Fruit fly (Drosophila melanogaster) whole organism, embryonic: ENCODE results near the gene Ugt305A1.

Source experiments
- Adf1 ChIP-seq: fragments of 200-800 bp; sonication (Bioruptor generic); IDR thresholded peaks from 2 replicates; pipeline ENCODE4 v1.3.6; 2022; ENCODE audit warnings: missing biosample characterization, missing genetic modification characterization
- C15 ChIP-seq: fragments of 200-800 bp; sonication (Bioruptor generic); IDR thresholded peaks from 3 replicates; pipeline ENCODE4 v1.3.6; 2022; ENCODE audit warnings: missing biosample characterization, missing genetic modification characterization
- CG10321 ChIP-seq: fragments of 200-800 bp; sonication (Bioruptor generic); IDR thresholded peaks from 2 replicates; pipeline ENCODE4 v1.3.6; 2022; ENCODE audit warnings: missing biosample characterization, missing genetic modification characterization
- CG10462 ChIP-seq: fragments of 200-800 bp; sonication (Bioruptor generic); optimal IDR thresholded peaks from 2 replicates; lab custom pipeline; 2016; ENCODE audit warnings: missing biosample characterization, missing genetic modification characterization
- CG11398 ChIP-seq: fragments of 200-800 bp; sonication (Bioruptor generic); optimal IDR thresholded peaks from 2 replicates; lab custom pipeline; 2016; ENCODE audit warnings: missing biosample characterization, missing genetic modification characterization
- CG11695 ChIP-seq: fragments of 200-800 bp; sonication (Bioruptor generic); IDR thresholded peaks from 3 replicates; pipeline ENCODE4 v1.3.6; 2022; ENCODE audit warnings: missing biosample characterization, missing genetic modification characterization
- CG12071 ChIP-seq: fragments of 200-800 bp; sonication (Bioruptor generic); optimal IDR thresholded peaks from 3 replicates; lab custom pipeline; 2018; ENCODE audit warnings: missing biosample characterization, mild to moderate bottlenecking, missing genetic modification characterization
- CG13894 ChIP-seq: fragments of 200-800 bp; sonication (Bioruptor generic); optimal IDR thresholded peaks from 3 replicates; lab custom pipeline; 2018; ENCODE audit warnings: missing biosample characterization, mild to moderate bottlenecking, missing genetic modification characterization, moderate library complexity
- CG15514 ChIP-seq: fragments of 200-800 bp; sonication (Bioruptor generic); optimal IDR thresholded peaks from 3 replicates; lab custom pipeline; 2017; ENCODE audit warnings: missing biosample characterization, missing genetic modification characterization, mild to moderate bottlenecking, moderate library complexity, missing genetic modification reagents
- CG17361 ChIP-seq: fragments of 200-800 bp; sonication (Bioruptor generic); IDR thresholded peaks from 3 replicates; pipeline ENCODE4 v1.3.6; 2022; ENCODE audit warnings: missing biosample characterization, missing genetic modification characterization
- CG17802 ChIP-seq: fragments of 200-800 bp; sonication (Bioruptor generic); optimal IDR thresholded peaks from 2 replicates; lab custom pipeline; 2018; ENCODE audit warnings: missing biosample characterization, mild to moderate bottlenecking, missing genetic modification characterization, moderate library complexity
- CG17912 ChIP-seq: fragments of 200-800 bp; sonication (Bioruptor generic); optimal IDR thresholded peaks from 2 replicates; lab custom pipeline; 2018; ENCODE audit warnings: missing biosample characterization, mild to moderate bottlenecking, missing genetic modification characterization
- CG2120 ChIP-seq: fragments of 200-800 bp; sonication (Bioruptor generic); optimal IDR thresholded peaks from 3 replicates; lab custom pipeline; 2016; ENCODE audit warnings: missing biosample characterization, missing genetic modification characterization
- CG31365 ChIP-seq: fragments of 200-800 bp; sonication (Bioruptor generic); optimal IDR thresholded peaks from 2 replicates; lab custom pipeline; 2018; ENCODE audit warnings: missing biosample characterization, mild to moderate bottlenecking, missing genetic modification characterization
- CG4328 ChIP-seq: fragments of 200-800 bp; sonication (Bioruptor generic); optimal IDR thresholded peaks from 3 replicates; lab custom pipeline; 2017; ENCODE audit warnings: missing biosample characterization, missing genetic modification reagents, missing genetic modification characterization
- CG4424 ChIP-seq: fragments of 200-800 bp; sonication (Bioruptor generic); optimal IDR thresholded peaks from 3 replicates; lab custom pipeline; 2016; ENCODE audit warnings: missing biosample characterization, missing genetic modification characterization
- CG4617 ChIP-seq: fragments of 200-800 bp; sonication (Bioruptor generic); optimal IDR thresholded peaks from 3 replicates; lab custom pipeline; 2016; ENCODE audit warnings: missing biosample characterization, missing genetic modification characterization, borderline replicate concordance
- CG7786 ChIP-seq: fragments of 200-800 bp; sonication (Bioruptor generic); optimal IDR thresholded peaks from 2 replicates; lab custom pipeline; 2016; ENCODE audit warnings: missing biosample characterization, missing genetic modification characterization
- CG8359 ChIP-seq: fragments of 200-800 bp; sonication (Bioruptor generic); optimal IDR thresholded peaks from 2 replicates; lab custom pipeline; 2017; ENCODE audit warnings: missing biosample characterization, mild to moderate bottlenecking, missing genetic modification characterization, borderline replicate concordance
- CTCF ChIP-seq: fragments of 200-800 bp; sonication (Bioruptor generic); optimal IDR thresholded peaks from 2 replicates; lab custom pipeline; 2017; ENCODE audit warnings: missing biosample characterization, mild to moderate bottlenecking, missing genetic modification characterization, moderate library complexity
- Chrac-16 ChIP-seq: fragments of 200-800 bp; sonication (Bioruptor generic); optimal IDR thresholded peaks from 3 replicates; lab custom pipeline; 2016; ENCODE audit warnings: missing biosample characterization, missing genetic modification characterization
- CrebB ChIP-seq: fragments of 200-800 bp; sonication (Bioruptor generic); optimal IDR thresholded peaks from 3 replicates; lab custom pipeline; 2018; ENCODE audit warnings: missing biosample characterization, mild to moderate bottlenecking, missing genetic modification characterization
- Dbx ChIP-seq: fragments of 200-800 bp; sonication (Bioruptor generic); IDR thresholded peaks from 3 replicates; pipeline ENCODE4 v1.3.6; 2022; ENCODE audit warnings: missing biosample characterization, missing genetic modification characterization
- Doc2 ChIP-seq: fragments of 200-800 bp; sonication (Bioruptor generic); IDR thresholded peaks from 2 replicates; pipeline ENCODE4 v1.3.6; 2022; ENCODE audit warnings: missing biosample characterization, missing genetic modification characterization
- Eip74EF ChIP-seq, 2 experiments: fragments of 200-800 bp in 1 of 2; fragments of >200 bp in 1 of 2; sonication (Bioruptor generic) in 1 of 2; optimal IDR thresholded peaks; 2 replicates each; lab custom pipeline; 2017 to 2019; ENCODE audit warnings: missing biosample characterization in 2 of 2, missing genetic modification characterization in 2 of 2, mild to moderate bottlenecking in 1 of 2, moderate library complexity in 1 of 2
- H2.0 ChIP-seq: fragments of 200-800 bp; sonication (Bioruptor generic); IDR thresholded peaks from 2 replicates; pipeline ENCODE4 v1.3.6; 2022; ENCODE audit warnings: missing biosample characterization, missing genetic modification characterization
- HHEX ChIP-seq: fragments of 200-800 bp; sonication (Bioruptor generic); optimal IDR thresholded peaks from 3 replicates; lab custom pipeline; 2017; ENCODE audit warnings: missing biosample characterization, mild to moderate bottlenecking, missing genetic modification characterization, missing genetic modification reagents
- Hand ChIP-seq: fragments of 200-800 bp; sonication (Bioruptor generic); optimal IDR thresholded peaks from 2 replicates; lab custom pipeline; 2017; ENCODE audit warnings: mild to moderate bottlenecking, missing biosample characterization, missing genetic modification reagents, missing genetic modification characterization
- Kr ChIP-seq: fragments of 200-800 bp; sonication (Bioruptor generic); optimal IDR thresholded peaks from 2 replicates; lab custom pipeline; 2017; ENCODE audit warnings: missing biosample characterization, mild to moderate bottlenecking, missing genetic modification characterization
- PHDP ChIP-seq: fragments of 200-800 bp; sonication (Bioruptor generic); optimal IDR thresholded peaks from 3 replicates; lab custom pipeline; 2018; ENCODE audit warnings: missing biosample characterization, mild to moderate bottlenecking, missing genetic modification characterization, moderate library complexity
- Trl ChIP-seq, 3 experiments: fragments of >200 bp in 2 of 3; fragments of 200-800 bp in 1 of 3; sonication (Bioruptor generic) in 1 of 3; optimal IDR thresholded peaks; 2 replicates in 1 of 3; 3 replicates in 2 of 3; lab custom pipeline; 2016 to 2017; ENCODE audit warnings: missing biosample characterization in 1 of 3, missing genetic modification characterization in 1 of 3
- amos ChIP-seq: fragments of 200-800 bp; sonication (Bioruptor generic); IDR thresholded peaks from 2 replicates; pipeline ENCODE4 v1.3.6; 2022; ENCODE audit warnings: missing biosample characterization, missing genetic modification characterization; ENCODE audit not compliant: partially characterized antibody
- ci ChIP-seq: fragments of 200-800 bp; sonication (Bioruptor generic); IDR thresholded peaks from 3 replicates; pipeline ENCODE4 v1.3.6; 2022; ENCODE audit warnings: missing biosample characterization, missing genetic modification characterization
- crc ChIP-seq: fragments of 200-800 bp; sonication (Bioruptor generic); optimal IDR thresholded peaks from 2 replicates; lab custom pipeline; 2016; ENCODE audit warnings: missing biosample characterization, missing genetic modification characterization
- crp ChIP-seq, 2 experiments: fragments of 200-800 bp; sonication (Bioruptor generic); optimal IDR thresholded peaks; 2 replicates in 1 of 2; 3 replicates in 1 of 2; lab custom pipeline; 2017; ENCODE audit warnings: missing biosample characterization in 2 of 2, missing genetic modification characterization in 2 of 2, mild to moderate bottlenecking in 1 of 2, moderate library complexity in 1 of 2
- dpn ChIP-seq, 2 experiments: fragments of 200-800 bp; sonication (Bioruptor generic); optimal IDR thresholded peaks; 3 replicates each; lab custom pipeline; 2016; ENCODE audit warnings: missing biosample characterization in 2 of 2, missing genetic modification characterization in 2 of 2
- fd102C ChIP-seq: fragments of 200-800 bp; sonication (Bioruptor generic); optimal IDR thresholded peaks from 2 replicates; lab custom pipeline; 2018; ENCODE audit warnings: missing biosample characterization, mild to moderate bottlenecking, missing genetic modification characterization, moderate library complexity
- gce ChIP-seq: fragments of 200-800 bp; sonication (Bioruptor generic); IDR thresholded peaks from 3 replicates; pipeline ENCODE4 v1.3.6; 2022; ENCODE audit warnings: missing biosample characterization, missing genetic modification characterization
- grn ChIP-seq: fragments of 200-800 bp; sonication (Bioruptor generic); optimal IDR thresholded peaks from 3 replicates; lab custom pipeline; 2017; ENCODE audit warnings: missing biosample characterization, missing genetic modification characterization
- klu ChIP-seq: fragments of 200-800 bp; sonication (Bioruptor generic); IDR thresholded peaks from 2 replicates; pipeline ENCODE4 v1.3.6; 2022; ENCODE audit warnings: missing biosample characterization, missing genetic modification characterization
- maf-S ChIP-seq: fragments of 200-800 bp; sonication (Bioruptor generic); optimal IDR thresholded peaks from 2 replicates; lab custom pipeline; 2016; ENCODE audit warnings: missing biosample characterization, missing genetic modification characterization
- nerfin-2 ChIP-seq: fragments of 200-800 bp; sonication (Bioruptor generic); IDR thresholded peaks from 2 replicates; pipeline ENCODE4 v1.3.6; 2022; ENCODE audit warnings: missing biosample characterization, missing genetic modification characterization; ENCODE audit not compliant: partially characterized antibody
- prd ChIP-seq, 3 experiments: fragments of >200 bp in 2 of 3; fragments of 200-800 bp in 1 of 3; sonication (Bioruptor generic) in 1 of 3; optimal IDR thresholded peaks in 2 of 3; IDR thresholded peaks in 1 of 3; 2 replicates in 2 of 3; 3 replicates in 1 of 3; pipeline versions ENCODE4 v1.3.6 to Lab custom; 2017 to 2022; ENCODE audit warnings: missing biosample characterization in 1 of 3, missing genetic modification characterization in 1 of 3
- repo ChIP-seq: fragments of 200-800 bp; sonication (Bioruptor generic); optimal IDR thresholded peaks from 2 replicates; lab custom pipeline; 2016; ENCODE audit warnings: missing biosample characterization, missing genetic modification characterization
- scrt ChIP-seq: fragments of 200-800 bp; sonication (Bioruptor generic); optimal IDR thresholded peaks from 2 replicates; lab custom pipeline; 2018; ENCODE audit warnings: missing biosample characterization, mild to moderate bottlenecking, missing genetic modification characterization, moderate library complexity
- wdn ChIP-seq: fragments of 200-800 bp; sonication (Bioruptor generic); IDR thresholded peaks from 2 replicates; pipeline ENCODE4 v1.3.6; 2022; ENCODE audit warnings: missing biosample characterization, missing genetic modification characterization
- wor ChIP-seq: fragments of 200-800 bp; sonication (Bioruptor generic); IDR thresholded peaks from 2 replicates; pipeline ENCODE4 v1.3.6; 2022; ENCODE audit warnings: missing biosample characterization, missing genetic modification characterization
- yki ChIP-seq: fragments of >200 bp; optimal IDR thresholded peaks from 3 replicates; lab custom pipeline; 2018
- zen2 ChIP-seq: fragments of 200-800 bp; sonication (Bioruptor generic); IDR thresholded peaks from 3 replicates; pipeline ENCODE4 v1.3.6; 2022; ENCODE audit warnings: missing biosample characterization, missing genetic modification characterization; ENCODE audit not compliant: partially characterized antibody

Ugt305A1 gene

DNA sequence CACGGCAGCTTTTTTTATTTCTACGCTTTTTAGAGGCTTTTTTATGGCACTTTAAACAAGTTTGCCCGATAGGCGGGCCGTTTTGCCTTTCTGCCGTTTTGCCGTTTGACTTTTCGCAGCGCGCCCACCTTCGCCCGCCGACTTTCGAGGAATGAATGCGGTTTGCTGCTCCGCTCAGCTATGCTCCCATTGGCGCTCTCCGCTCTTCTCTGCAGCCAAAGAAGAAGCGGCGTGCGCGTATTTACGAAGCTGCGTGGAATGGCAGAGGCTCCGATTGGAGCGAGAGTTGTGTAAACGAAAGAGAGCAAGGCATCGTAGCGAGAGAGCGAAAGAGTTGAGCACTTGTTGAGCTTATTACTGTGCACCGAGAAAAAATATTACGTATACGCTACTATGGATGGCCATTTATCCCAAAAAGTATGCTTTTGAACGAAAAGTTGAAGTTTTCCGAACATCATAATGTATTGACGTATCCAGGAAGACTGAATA, 12.0 kb downstream of the Ugt305A1 start, which contains the start of gene wit (continued):
- TF ChIP-seq grn (GFP tag; lab: Kevin White, UChicago) (no peak), Hand (peak; percentile 55), CG8359 (GFP tag; lab: Kevin White, UChicago) (no peak), HHEX (GFP tag; lab: Kevin White, UChicago) (no peak), CG17802 (tag; lab: Kevin White, UChicago) (no peak), CG4424 (GFP tag; lab: Kevin White, UChicago) (no peak), zen2 (GFP tag; lab: Robert Waterston, UW) (peak; percentile 88; the same call in 2 of the 3 replicates), nerfin-2 (GFP tag; lab: Robert Waterston, UW) (no peak), Kr (GFP tag; lab: Kevin White, UChicago) (no peak), CG15514 (GFP tag; lab: Kevin White, UChicago) (peak; percentile 52), wdn (peak; percentile 14; the same call in 1 of the 2 replicates), gce (GFP tag; lab: Robert Waterston, UW) (peak; percentile 21; the same call in 1 of the 3 replicates), Trl (optimal IDR thresholded peaks at IDR 0.05; lab: Kevin White, UChicago) (peak; percentile 90 to 95), Trl (GFP tag; optimal IDR thresholded peaks at IDR 0.05; lab: Kevin White, UChicago) (peak; percentile 59), dpn (GFP tag; optimal IDR thresholded peaks at IDR 0.05; lab: Kevin White, UChicago) (no peak), PHDP (tag; lab: Kevin White, UChicago) (peak; percentile 47), Eip74EF (GFP tag; optimal IDR thresholded peaks at IDR 0.05; lab: Kevin White, UChicago) (peak in 1 of 2 experiments; percentile 27), Chrac-16 (no peak), yki (lab: Kevin White, UChicago) (peak; percentile 57), CG17912 (no peak), CG4617 (no peak), CTCF (GFP tag; lab: Kevin White, UChicago) (no peak), crc (GFP tag; lab: Kevin White, UChicago) (no peak), CG10462 (GFP tag; lab: Kevin White, UChicago) (no peak), wor (no peak), CG10321 (GFP tag; lab: Robert Waterston, UW) (no peak), Adf1 (GFP tag; lab: Robert Waterston, UW) (peak; percentile 45; the same call in 1 of the 2 replicates), maf-S (GFP tag; lab: Kevin White, UChicago) (no peak), crp (GFP tag; optimal IDR thresholded peaks at IDR 0.05; lab: Kevin White, UChicago) (no peak), fd102C (GFP tag; lab: Kevin White, UChicago) (no peak), prd (optimal IDR thresholded peaks at IDR 0.05; lab: Kevin White, UChicago) (no peak), prd (GFP tag; IDR thresholded peaks at IDR 0.05; lab: Robert Waterston, UW) (no peak), repo (no peak), H2.0 (GFP tag; lab: Robert Waterston, UW) (no peak; the same call in 1 of the 2 replicates), CG4328 (GFP tag; lab: Kevin White, UChicago) (peak; percentile 18), CG17361 (GFP tag; lab: Robert Waterston, UW) (no peak), scrt (GFP tag; lab: Kevin White, UChicago) (peak; percentile 98), CG13894 (tag; lab: Kevin White, UChicago) (no peak), ci (peak; percentile 72; the same call in 2 of the 3 replicates), CrebB (tag; lab: Kevin White, UChicago) (peak; percentile 30), C15 (GFP tag; lab: Robert Waterston, UW) (0 out of 3 replicates have a peak, but pooled peaks have one; percentile 26), Dbx (GFP tag; lab: Robert Waterston, UW) (0 out of 3 replicates have a peak, but pooled peaks have one; percentile 51), CG31365 (tag; lab: Kevin White, UChicago) (no peak), CG11695 (GFP tag; lab: Robert Waterston, UW) (0 out of 3 replicates have a peak, but pooled peaks have one; percentile 11), CG7786 (GFP tag; lab: Kevin White, UChicago) (peak; percentile 31), amos (no peak; the same call in 1 of the 2 replicates), CG11398 (GFP tag; lab: Kevin White, UChicago) (no peak), klu (GFP tag; lab: Robert Waterston, UW) (no peak), Doc2 (no peak), CG2120 (GFP tag; lab: Kevin White, UChicago) (peak; percentile 58), CG12071 (GFP tag; lab: Kevin White, UChicago) (peak; percentile 47)
